Worm (Caenorhabditis elegans): ENCODE measurements around the gene hlh-30.

- TF ChIP-seq nhr-19 (GFP tag; conservative IDR thresholded peaks at IDR 0.05) (no peak), nhr-77 (tag; optimal IDR thresholded peaks at IDR 0.05) (no peak), ama-1 (optimal IDR thresholded peaks at IDR 0.05) (no peak)
Measured at ce11 chrIV:3988638-3989152, 46.1 kb downstream of the hlh-30 start, which contains the start of gene clec-78.

All from whole organism, L1 larva.